Worm (Caenorhabditis elegans) whole organism, L1 larva: ENCODE measurements around the gene F35A5.1.

Experiments
- C04F5.9 ChIP-seq: sonication (generic microtip); optimal IDR thresholded peaks from 2 replicates; lab custom pipeline; 2016; ENCODE audit warnings: missing genetic modification characterization, missing compliant biosample characterization
- C16A3.4 ChIP-seq: fragments of 150-350 bp; optimal IDR thresholded peaks from 2 replicates; lab custom pipeline; 2014; ENCODE audit warnings: missing biosample characterization, missing genetic modification characterization
- F16B12.6 ChIP-seq: fragments of 150-350 bp; optimal IDR thresholded peaks from 2 replicates; lab custom pipeline; 2014; ENCODE audit warnings: missing biosample characterization, missing genetic modification characterization
- aly-2 ChIP-seq: fragments of 150-350 bp; optimal IDR thresholded peaks from 2 replicates; lab custom pipeline; 2014; ENCODE audit warnings: missing biosample characterization, missing genetic modification characterization
- ama-1 ChIP-seq: fragments of 150-350 bp; optimal IDR thresholded peaks from 2 replicates; lab custom pipeline; 2014
- blmp-1 ChIP-seq: fragments of 150-350 bp; optimal IDR thresholded peaks from 2 replicates; lab custom pipeline; 2014; ENCODE audit warnings: missing biosample characterization, missing genetic modification characterization
- ceh-63 ChIP-seq: fragments of 200-800 bp; sonication (Bioruptor generic); optimal IDR thresholded peaks from 2 replicates; lab custom pipeline; 2018; ENCODE audit warnings: mild to moderate bottlenecking, missing genetic modification characterization, missing compliant biosample characterization
- ceh-8 ChIP-seq: fragments of 200-800 bp; sonication (Bioruptor generic); optimal IDR thresholded peaks from 2 replicates; lab custom pipeline; 2018; ENCODE audit warnings: mild to moderate bottlenecking, missing genetic modification characterization, moderate library complexity, missing compliant biosample characterization
- ceh-88 ChIP-seq: fragments of 200-800 bp; sonication (Bioruptor generic); IDR thresholded peaks from 2 replicates; pipeline ENCODE4 v1.3.6; 2022; ENCODE audit warnings: missing genetic modification characterization, missing compliant biosample characterization
- ces-1 ChIP-seq: fragments of 150-350 bp; optimal IDR thresholded peaks from 2 replicates; lab custom pipeline; 2014; ENCODE audit warnings: missing biosample characterization, missing genetic modification reagents, missing genetic modification characterization
- dsc-1 ChIP-seq: sonication (generic microtip); optimal IDR thresholded peaks from 2 replicates; lab custom pipeline; 2016; ENCODE audit warnings: mild to moderate bottlenecking, missing genetic modification characterization, missing compliant biosample characterization
- efl-1 ChIP-seq, 4 experiments: fragments of 150-350 bp; optimal IDR thresholded peaks in 3 of 4; peaks in 1 of 4; 1 replicate in 1 of 4; 2 replicates in 3 of 4; lab custom pipeline; 2014; ENCODE audit warnings: missing biosample characterization in 2 of 4, missing genetic modification characterization in 2 of 4, missing genetic modification reagents in 2 of 4
- egl-13 ChIP-seq: sonication (generic microtip); optimal IDR thresholded peaks from 2 replicates; lab custom pipeline; 2016; ENCODE audit warnings: missing genotype, missing genetic modification reagents, missing genetic modification characterization, missing compliant biosample characterization
- elt-2 ChIP-seq: sonication (generic microtip); optimal IDR thresholded peaks from 2 replicates; lab custom pipeline; 2016; ENCODE audit warnings: missing genetic modification characterization, mild to moderate bottlenecking, inconsistent platforms, missing compliant biosample characterization, missing genetic modification reagents
- elt-3 ChIP-seq, 6 experiments: fragments of 150-350 bp in 1 of 6; sonication (generic microtip); optimal IDR thresholded peaks; 2 replicates each; lab custom pipeline; 2017 to 2018; ENCODE audit warnings: missing biosample characterization in 6 of 6, missing genetic modification characterization in 6 of 6, inconsistent platforms in 1 of 6
- ets-5 ChIP-seq: fragments of 200-800 bp; sonication (Bioruptor generic); IDR thresholded peaks from 2 replicates; pipeline ENCODE4 v1.3.6; 2022; ENCODE audit warnings: missing genetic modification characterization, missing compliant biosample characterization
- fkh-10 ChIP-seq: sonication (generic microtip); optimal IDR thresholded peaks from 2 replicates; lab custom pipeline; 2017; ENCODE audit warnings: missing biosample characterization, missing genetic modification reagents, missing genetic modification characterization
- fkh-4 ChIP-seq: sonication (generic microtip); optimal IDR thresholded peaks from 2 replicates; lab custom pipeline; 2016; ENCODE audit warnings: missing compliant biosample characterization, missing genetic modification characterization, borderline replicate concordance
- fkh-8 ChIP-seq: sonication (generic microtip); optimal IDR thresholded peaks from 2 replicates; lab custom pipeline; 2016; ENCODE audit warnings: mild to moderate bottlenecking, missing genetic modification characterization, missing compliant biosample characterization
- fos-1 ChIP-seq: fragments of 150-350 bp; optimal IDR thresholded peaks from 2 replicates; lab custom pipeline; 2014; ENCODE audit warnings: missing biosample characterization, missing genetic modification characterization
- grh-1 ChIP-seq: fragments of 200-800 bp; sonication (Bioruptor generic); IDR thresholded peaks from 2 replicates; pipeline ENCODE4 v1.3.6; 2022; ENCODE audit warnings: missing genetic modification reagents, missing genetic modification characterization, missing compliant biosample characterization
- hlh-17 ChIP-seq: fragments of 200-800 bp; sonication (Bioruptor generic); optimal IDR thresholded peaks from 2 replicates; lab custom pipeline; 2018; ENCODE audit warnings: missing genetic modification characterization, mild to moderate bottlenecking, missing compliant biosample characterization, moderate library complexity, borderline replicate concordance
- hlh-4 ChIP-seq: sonication (generic microtip); optimal IDR thresholded peaks from 2 replicates; lab custom pipeline; 2016; ENCODE audit warnings: mild to moderate bottlenecking, missing genetic modification characterization, missing compliant biosample characterization
- irx-1 ChIP-seq: sonication (generic microtip); optimal IDR thresholded peaks from 2 replicates; lab custom pipeline; 2016; ENCODE audit warnings: missing genetic modification characterization, missing compliant biosample characterization
- lin-13 ChIP-seq: fragments of 150-350 bp; optimal IDR thresholded peaks from 2 replicates; lab custom pipeline; 2014; ENCODE audit warnings: missing biosample characterization, missing genetic modification reagents, missing genetic modification characterization
- lin-14 ChIP-seq: fragments of 200-800 bp; sonication (Bioruptor generic); optimal IDR thresholded peaks from 2 replicates; lab custom pipeline; 2018; ENCODE audit warnings: mild to moderate bottlenecking, missing genetic modification characterization, moderate library complexity, missing compliant biosample characterization
- lin-15B ChIP-seq: fragments of 150-350 bp; sonication (generic microtip); optimal IDR thresholded peaks from 3 replicates; lab custom pipeline; 2014; ENCODE audit warnings: missing biosample characterization, missing genetic modification characterization
- lin-35 ChIP-seq, 2 experiments: fragments of 150-350 bp; optimal IDR thresholded peaks; 2 replicates each; lab custom pipeline; 2014; ENCODE audit warnings: missing biosample characterization in 2 of 2, missing genetic modification characterization in 2 of 2, missing genetic modification reagents in 2 of 2
- lin-39 ChIP-seq: fragments of 150-350 bp; optimal IDR thresholded peaks from 2 replicates; lab custom pipeline; 2014; ENCODE audit warnings: missing biosample characterization, missing genetic modification reagents, missing genetic modification characterization
- mab-9 ChIP-seq: fragments of 200-800 bp; sonication (Bioruptor generic); IDR thresholded peaks from 2 replicates; pipeline ENCODE4 v1.3.6; 2022; ENCODE audit warnings: missing genetic modification reagents, missing genetic modification characterization, missing compliant biosample characterization
- mef-2 ChIP-seq: fragments of 150-350 bp; optimal IDR thresholded peaks from 2 replicates; lab custom pipeline; 2014; ENCODE audit warnings: missing biosample characterization, missing genetic modification characterization
- nhr-19 ChIP-seq: fragments of 200-800 bp; sonication (Bioruptor generic); conservative IDR thresholded peaks from 2 replicates; pipeline ENCODE4 v1.3.6; 2022; ENCODE audit warnings: missing genetic modification characterization, missing compliant biosample characterization
- nhr-20 ChIP-seq: sonication (generic microtip); optimal IDR thresholded peaks from 2 replicates; lab custom pipeline; 2016; ENCODE audit warnings: mild to moderate bottlenecking, missing genetic modification characterization, missing compliant biosample characterization
- nhr-237 ChIP-seq: fragments of 150-350 bp; optimal IDR thresholded peaks from 2 replicates; lab custom pipeline; 2014; ENCODE audit warnings: missing biosample characterization, missing genetic modification characterization
- nhr-47 ChIP-seq: sonication (generic microtip); optimal IDR thresholded peaks from 2 replicates; lab custom pipeline; 2016; ENCODE audit warnings: mild to moderate bottlenecking, missing genetic modification characterization, moderate library complexity, missing compliant biosample characterization
- nhr-71 ChIP-seq: sonication (generic microtip); optimal IDR thresholded peaks from 2 replicates; lab custom pipeline; 2016; ENCODE audit warnings: mild to moderate bottlenecking, missing genetic modification characterization, moderate library complexity, missing compliant biosample characterization
- nhr-76 ChIP-seq: sonication (generic microtip); optimal IDR thresholded peaks from 2 replicates; lab custom pipeline; 2017; ENCODE audit warnings: missing biosample characterization, missing genetic modification characterization
- nhr-84 ChIP-seq: sonication (generic microtip); optimal IDR thresholded peaks from 2 replicates; lab custom pipeline; 2017; ENCODE audit warnings: missing biosample characterization, missing genetic modification characterization
- nhr-85 ChIP-seq: sonication (generic microtip); peaks from one replicate; lab custom pipeline; 2016; ENCODE audit warnings: missing genetic modification characterization, inconsistent platforms, missing compliant biosample characterization
- nhr-90 ChIP-seq: sonication (generic microtip); optimal IDR thresholded peaks from 2 replicates; lab custom pipeline; 2016; ENCODE audit warnings: mild to moderate bottlenecking, missing genetic modification characterization, missing compliant biosample characterization; ENCODE audit not compliant: poor library complexity
- pag-3 ChIP-seq: sonication (generic microtip); optimal IDR thresholded peaks from 2 replicates; lab custom pipeline; 2017; ENCODE audit warnings: missing genetic modification characterization, mild to moderate bottlenecking, missing compliant biosample characterization, antibody characterized with exemption, borderline replicate concordance; ENCODE audit not compliant: insufficient read depth
- skn-1 ChIP-seq: fragments of 150-350 bp; optimal IDR thresholded peaks from 2 replicates; lab custom pipeline; 2014; ENCODE audit warnings: missing biosample characterization, missing genetic modification characterization
- snpc-4 ChIP-seq: fragments of 150-350 bp; optimal IDR thresholded peaks from 2 replicates; lab custom pipeline; 2014; ENCODE audit warnings: missing biosample characterization, missing genetic modification characterization
- sox-4 ChIP-seq: sonication (generic microtip); optimal IDR thresholded peaks from 2 replicates; lab custom pipeline; 2016; ENCODE audit warnings: missing genetic modification characterization, missing compliant biosample characterization
- sup-37 ChIP-seq: fragments of 200-800 bp; sonication (Bioruptor generic); optimal IDR thresholded peaks from 2 replicates; lab custom pipeline; 2018; ENCODE audit warnings: mild to moderate bottlenecking, missing genetic modification characterization, missing compliant biosample characterization
- swsn-7 ChIP-seq: sonication (generic microtip); optimal IDR thresholded peaks from 2 replicates; lab custom pipeline; 2016; ENCODE audit warnings: missing genetic modification characterization, missing compliant biosample characterization
- tlp-1 ChIP-seq: fragments of 150-350 bp; optimal IDR thresholded peaks from 2 replicates; lab custom pipeline; 2014; ENCODE audit warnings: missing biosample characterization, missing genetic modification characterization
- unc-130 ChIP-seq: fragments of 150-350 bp; optimal IDR thresholded peaks from 2 replicates; lab custom pipeline; 2017; ENCODE audit warnings: missing biosample characterization, missing genetic modification characterization, inconsistent platforms
- unc-62 ChIP-seq: fragments of 150-350 bp; optimal IDR thresholded peaks from 2 replicates; lab custom pipeline; 2014; ENCODE audit warnings: missing biosample characterization, missing genetic modification reagents, missing genetic modification characterization
- unc-86 ChIP-seq: sonication (generic microtip); optimal IDR thresholded peaks from 2 replicates; lab custom pipeline; 2016; ENCODE audit warnings: missing genetic modification characterization, missing compliant biosample characterization
- xbp-1 ChIP-seq: sonication (generic microtip); optimal IDR thresholded peaks from 2 replicates; lab custom pipeline; 2016; ENCODE audit warnings: missing genetic modification characterization, missing compliant biosample characterization
- zag-1 ChIP-seq: fragments of 150-350 bp; optimal IDR thresholded peaks from 2 replicates; lab custom pipeline; 2014; ENCODE audit warnings: missing biosample characterization, missing genetic modification characterization
- ztf-11 ChIP-seq, 2 experiments: sonication (generic microtip); optimal IDR thresholded peaks; 2 replicates each; lab custom pipeline; 2016 to 2017; ENCODE audit warnings: missing genetic modification characterization in 2 of 2, missing biosample characterization in 1 of 2, missing compliant biosample characterization in 1 of 2
- ztf-4 ChIP-seq: fragments of 150-350 bp; optimal IDR thresholded peaks from 2 replicates; lab custom pipeline; 2014; ENCODE audit warnings: missing biosample characterization, missing genetic modification characterization

F35A5.1 gene

ce11 chrX:3853901-3854300 lies 46.6 kb downstream of the F35A5.1 start:
- TF ChIP-seq aly-2, result no peak
- no peak for TF ChIP-seq unc-62 (GFP tag; lab: Kevin White, UChicago)
- no peak for TF ChIP-seq pag-3 (tag; lab: Kevin White, UChicago)
- no peak for TF ChIP-seq nhr-84
- TF ChIP-seq elt-2 (tag; lab: Kevin White, UChicago), result no peak
- peak; percentile 46 for TF ChIP-seq nhr-19 (GFP tag; lab: Robert Waterston, UW)
- TF ChIP-seq efl-1 (optimal IDR thresholded peaks at IDR 0.05; lab: Kevin White, UChicago), result no peak
- TF ChIP-seq efl-1 (GFP tag; optimal IDR thresholded peaks at IDR 0.05 in 1 of 2; lab: Kevin White, UChicago), result no peak
- no peak for TF ChIP-seq C04F5.9 (tag; lab: Kevin White, UChicago)
- TF ChIP-seq grh-1 (GFP tag; lab: Robert Waterston, UW), result no peak
- no peak for TF ChIP-seq unc-130 (tag; lab: Kevin White, UChicago)
- no peak for TF ChIP-seq C16A3.4 (tag; lab: Kevin White, UChicago)
- peak; percentile 25 for TF ChIP-seq nhr-20 (tag; lab: Kevin White, UChicago)
- TF ChIP-seq mef-2 (tag; lab: Kevin White, UChicago), result no peak
- TF ChIP-seq swsn-7 (tag; lab: Kevin White, UChicago), result no peak
- TF ChIP-seq egl-13 (tag; lab: Kevin White, UChicago), result no peak
- no peak for TF ChIP-seq sup-37
- TF ChIP-seq fkh-4 (tag; lab: Kevin White, UChicago), result no peak
- TF ChIP-seq nhr-90, result no peak
- TF ChIP-seq fos-1 (tag; lab: Kevin White, UChicago), result no peak
- peak; percentile 63 for TF ChIP-seq nhr-71 (tag; lab: Kevin White, UChicago)
- TF ChIP-seq blmp-1 (tag; lab: Kevin White, UChicago), result no peak
- peak; percentile 73 for TF ChIP-seq dsc-1 (tag; lab: Kevin White, UChicago)
- no peak for TF ChIP-seq mab-9 (GFP tag; lab: Robert Waterston, UW)
- TF ChIP-seq ztf-4 (tag; lab: Kevin White, UChicago), result no peak
- peak; percentile 71 for TF ChIP-seq lin-14
- no peak for TF ChIP-seq fkh-8
- no peak for TF ChIP-seq ets-5 (GFP tag; lab: Robert Waterston, UW)
- TF ChIP-seq unc-86 (tag; lab: Kevin White, UChicago), result no peak
- no peak for TF ChIP-seq tlp-1 (tag; lab: Kevin White, UChicago)
- TF ChIP-seq hlh-17 (GFP tag; lab: Kevin White, UChicago), result no peak
- no peak for TF ChIP-seq nhr-76
- TF ChIP-seq zag-1, result no peak
- no peak for TF ChIP-seq F16B12.6 (tag; lab: Kevin White, UChicago)
- no peak for TF ChIP-seq ceh-88
- peak; percentile 3 for TF ChIP-seq lin-39 (tag; lab: Kevin White, UChicago)
- TF ChIP-seq xbp-1 (tag; lab: Kevin White, UChicago), result no peak
- TF ChIP-seq ama-1, result no peak
- TF ChIP-seq sox-4 (tag; lab: Kevin White, UChicago), result no peak
- no peak for TF ChIP-seq lin-13 (GFP tag; lab: Kevin White, UChicago)
- no peak for TF ChIP-seq fkh-10 (GFP tag; lab: Kevin White, UChicago)
- TF ChIP-seq skn-1, result no peak
- no peak for TF ChIP-seq lin-15B (tag; lab: Kevin White, UChicago)
- TF ChIP-seq elt-3 (tag; optimal IDR thresholded peaks at IDR 0.05; lab: Kevin White, UChicago), result no peak
- no peak for TF ChIP-seq nhr-85 (tag; lab: Kevin White, UChicago)
- no peak for TF ChIP-seq ceh-63 (GFP tag; lab: Kevin White, UChicago)
- no peak for TF ChIP-seq irx-1
- no peak for TF ChIP-seq snpc-4
- TF ChIP-seq ztf-11 (tag; optimal IDR thresholded peaks at IDR 0.05; lab: Kevin White, UChicago), result no peak
- TF ChIP-seq nhr-237, result no peak
- no peak for TF ChIP-seq ceh-8 (GFP tag; lab: Kevin White, UChicago)
- TF ChIP-seq lin-35 (GFP tag; optimal IDR thresholded peaks at IDR 0.05; lab: Kevin White, UChicago), result no peak
- no peak for TF ChIP-seq ces-1 (GFP tag; lab: Kevin White, UChicago)
- peak; percentile 1 for TF ChIP-seq nhr-47 (tag; lab: Kevin White, UChicago)
- TF ChIP-seq hlh-4 (tag; lab: Kevin White, UChicago), result no peak
